Fruit fly (Drosophila melanogaster) whole organism, embryonic: ENCODE measurements around the gene CG8176.
A peak's percentile ranks its signal among the peaks of the same experiment; 100 is the strongest.

Experiments used
- Atf3 ChIP-seq: fragments of 200-800 bp; sonication (Bioruptor generic); optimal IDR thresholded peaks from 3 replicates; lab custom pipeline; 2016; ENCODE audit warnings: missing biosample characterization, missing genetic modification characterization
- CG10321 ChIP-seq: fragments of 200-800 bp; sonication (Bioruptor generic); IDR thresholded peaks from 2 replicates; pipeline ENCODE4 v1.3.6; 2022; ENCODE audit warnings: missing biosample characterization, missing genetic modification characterization
- CG11398 ChIP-seq: fragments of 200-800 bp; sonication (Bioruptor generic); optimal IDR thresholded peaks from 2 replicates; lab custom pipeline; 2016; ENCODE audit warnings: missing biosample characterization, missing genetic modification characterization
- CG11723 ChIP-seq: fragments of 200-800 bp; sonication (Bioruptor generic); optimal IDR thresholded peaks from 2 replicates; lab custom pipeline; 2017; ENCODE audit warnings: missing biosample characterization, mild to moderate bottlenecking, missing genetic modification characterization
- CG1233 ChIP-seq: fragments of 200-800 bp; sonication (Bioruptor generic); optimal IDR thresholded peaks from 4 replicates; lab custom pipeline; 2018; ENCODE audit warnings: missing biosample characterization, mild to moderate bottlenecking, missing genetic modification characterization
- CG1529 ChIP-seq: fragments of 200-800 bp; sonication (Bioruptor generic); optimal IDR thresholded peaks from 3 replicates; lab custom pipeline; 2018; ENCODE audit warnings: missing biosample characterization, missing genetic modification characterization
- CG15479 ChIP-seq: fragments of 200-800 bp; sonication (Bioruptor generic); optimal IDR thresholded peaks from 3 replicates; lab custom pipeline; 2019; ENCODE audit warnings: missing biosample characterization, mild to moderate bottlenecking, missing genetic modification characterization, moderate library complexity
- CG15696 ChIP-seq: fragments of 200-800 bp; sonication (Bioruptor generic); optimal IDR thresholded peaks from 2 replicates; lab custom pipeline; 2019; ENCODE audit warnings: missing biosample characterization, mild to moderate bottlenecking, missing genetic modification characterization, moderate library complexity
- CG1603 ChIP-seq: fragments of 200-800 bp; sonication (Bioruptor generic); optimal IDR thresholded peaks from 2 replicates; lab custom pipeline; 2019; ENCODE audit warnings: missing biosample characterization, mild to moderate bottlenecking, missing genetic modification characterization, moderate library complexity
- CG17361 ChIP-seq: fragments of 200-800 bp; sonication (Bioruptor generic); IDR thresholded peaks from 3 replicates; pipeline ENCODE4 v1.3.6; 2022; ENCODE audit warnings: missing biosample characterization, missing genetic modification characterization
- CG18599 ChIP-seq: fragments of 200-800 bp; sonication (Bioruptor generic); optimal IDR thresholded peaks from 3 replicates; lab custom pipeline; 2017; ENCODE audit warnings: missing biosample characterization, missing genetic modification characterization, mild to moderate bottlenecking, moderate library complexity, missing genetic modification reagents
- CG18764 ChIP-seq: fragments of 200-800 bp; sonication (Bioruptor generic); optimal IDR thresholded peaks from 3 replicates; lab custom pipeline; 2016; ENCODE audit warnings: missing biosample characterization, missing genetic modification characterization
- CG3065 ChIP-seq: fragments of 200-800 bp; sonication (Bioruptor generic); optimal IDR thresholded peaks from 2 replicates; lab custom pipeline; 2016; ENCODE audit warnings: missing biosample characterization, missing genetic modification characterization
- CG31388 ChIP-seq: fragments of 200-800 bp; sonication (Bioruptor generic); optimal IDR thresholded peaks from 2 replicates; lab custom pipeline; 2016; ENCODE audit warnings: missing biosample characterization, missing genetic modification characterization
- CG3726 ChIP-seq: fragments of 200-800 bp; sonication (Bioruptor generic); IDR thresholded peaks from 3 replicates; pipeline ENCODE4, ENCODE4 v1.3.6; 2022; ENCODE audit warnings: missing biosample characterization, missing genetic modification characterization
- CG4328 ChIP-seq: fragments of 200-800 bp; sonication (Bioruptor generic); optimal IDR thresholded peaks from 3 replicates; lab custom pipeline; 2017; ENCODE audit warnings: missing biosample characterization, missing genetic modification reagents, missing genetic modification characterization
- CG4730 ChIP-seq: fragments of 200-800 bp; sonication (Bioruptor generic); IDR thresholded peaks from 2 replicates; pipeline ENCODE4 v1.3.6; 2022; ENCODE audit warnings: missing biosample characterization, missing genetic modification characterization
- CG6854 ChIP-seq: fragments of 200-800 bp; sonication (Bioruptor generic); optimal IDR thresholded peaks from 3 replicates; lab custom pipeline; 2017; ENCODE audit warnings: missing biosample characterization, mild to moderate bottlenecking, missing genetic modification characterization
- CG7556 ChIP-seq: fragments of 200-800 bp; sonication (Bioruptor generic); optimal IDR thresholded peaks from 2 replicates; lab custom pipeline; 2017; ENCODE audit warnings: missing biosample characterization, mild to moderate bottlenecking, missing genetic modification characterization
- CG8290 ChIP-seq, 3 experiments: fragments of 200-800 bp; sonication (Bioruptor generic); optimal IDR thresholded peaks; 2 replicates each; lab custom pipeline; 2016 to 2019; ENCODE audit warnings: missing biosample characterization in 3 of 3, missing genetic modification characterization in 3 of 3, mild to moderate bottlenecking in 2 of 3, moderate library complexity in 1 of 3
- CG8388 ChIP-seq: fragments of 200-800 bp; sonication (Bioruptor generic); optimal IDR thresholded peaks from 2 replicates; lab custom pipeline; 2019; ENCODE audit warnings: missing biosample characterization, mild to moderate bottlenecking, missing genetic modification characterization, moderate library complexity
- CG9609 ChIP-seq: fragments of 200-800 bp; sonication (Bioruptor generic); optimal IDR thresholded peaks from 3 replicates; lab custom pipeline; 2016; ENCODE audit warnings: missing biosample characterization, missing genetic modification characterization
- Dad ChIP-seq: fragments of 200-800 bp; sonication (Bioruptor generic); optimal IDR thresholded peaks from 3 replicates; lab custom pipeline; 2016; ENCODE audit warnings: missing biosample characterization, missing genetic modification characterization
- Fer2 ChIP-seq: fragments of 200-800 bp; sonication (Bioruptor generic); optimal IDR thresholded peaks from 2 replicates; lab custom pipeline; 2018; ENCODE audit warnings: missing biosample characterization, mild to moderate bottlenecking, missing genetic modification characterization, moderate library complexity
- HLH3B ChIP-seq: fragments of 200-800 bp; sonication (Bioruptor generic); IDR thresholded peaks from 2 replicates; pipeline ENCODE4 v1.3.6; 2022; ENCODE audit warnings: missing biosample characterization, missing genetic modification characterization
- HLHmδ ChIP-seq: fragments of 200-800 bp; sonication (Bioruptor generic); optimal IDR thresholded peaks from 2 replicates; lab custom pipeline; 2018; ENCODE audit warnings: missing biosample characterization, mild to moderate bottlenecking, missing genetic modification characterization, moderate library complexity
- HmgD ChIP-seq: fragments of 200-800 bp; sonication (Bioruptor generic); optimal IDR thresholded peaks from 3 replicates; lab custom pipeline; 2016; ENCODE audit warnings: missing biosample characterization, missing genetic modification characterization
- Jarid2 ChIP-seq: fragments of 200-800 bp; sonication (Bioruptor generic); optimal IDR thresholded peaks from 3 replicates; lab custom pipeline; 2017; ENCODE audit warnings: mild to moderate bottlenecking, missing biosample characterization, missing genetic modification reagents, missing genetic modification characterization
- Lim3 ChIP-seq: fragments of 200-800 bp; sonication (Bioruptor generic); IDR thresholded peaks from 2 replicates; pipeline ENCODE4 v1.3.6; 2022; ENCODE audit warnings: missing biosample characterization, missing genetic modification characterization
- NC2β ChIP-seq: fragments of 200-800 bp; sonication (Bioruptor generic); optimal IDR thresholded peaks from 2 replicates; lab custom pipeline; 2016; ENCODE audit warnings: missing biosample characterization, missing genetic modification characterization
- Nf-YA ChIP-seq: fragments of 200-800 bp; sonication (Bioruptor generic); IDR thresholded peaks from 2 replicates; pipeline ENCODE4 v1.3.6; 2022; ENCODE audit warnings: missing biosample characterization, missing genetic modification characterization
- Ravus ChIP-seq: fragments of 200-800 bp; sonication (Bioruptor generic); IDR thresholded peaks from 2 replicates; pipeline ENCODE4 v1.3.6; 2022; ENCODE audit warnings: missing biosample characterization, missing genetic modification characterization
- bab2 ChIP-seq: fragments of 200-800 bp; sonication (Bioruptor generic); optimal IDR thresholded peaks from 2 replicates; lab custom pipeline; 2016; ENCODE audit warnings: missing biosample characterization, missing genetic modification characterization
- btn ChIP-seq: fragments of 200-800 bp; sonication (Bioruptor generic); optimal IDR thresholded peaks from 2 replicates; lab custom pipeline; 2016; ENCODE audit warnings: missing biosample characterization, missing genetic modification characterization
- dati ChIP-seq: fragments of 200-800 bp; sonication (Bioruptor generic); IDR thresholded peaks from 2 replicates; pipeline ENCODE4 v1.3.6; 2022; ENCODE audit warnings: missing biosample characterization, missing genetic modification characterization
- dmrt99B ChIP-seq: fragments of 200-800 bp; sonication (Bioruptor generic); optimal IDR thresholded peaks from 2 replicates; lab custom pipeline; 2018; ENCODE audit warnings: missing biosample characterization, mild to moderate bottlenecking, missing genetic modification characterization, moderate library complexity
- ftz-f1 ChIP-seq: fragments of 200-800 bp; sonication (Bioruptor generic); optimal IDR thresholded peaks from 2 replicates; lab custom pipeline; 2016; ENCODE audit warnings: missing biosample characterization, missing genetic modification characterization
- hbn ChIP-seq: fragments of 200-800 bp; sonication (Bioruptor generic); IDR thresholded peaks from 2 replicates; pipeline ENCODE4 v1.3.6; 2022; ENCODE audit warnings: missing biosample characterization, missing genetic modification characterization; ENCODE audit not compliant: partially characterized antibody
- ken ChIP-seq: fragments of 200-800 bp; sonication (Bioruptor generic); IDR thresholded peaks from 3 replicates; pipeline ENCODE4 v1.3.6; 2022; ENCODE audit warnings: missing biosample characterization, missing genetic modification characterization
- mld ChIP-seq: fragments of 200-800 bp; sonication (Bioruptor generic); IDR thresholded peaks from 3 replicates; pipeline ENCODE4 v1.3.6; 2022; ENCODE audit warnings: missing biosample characterization, missing genetic modification characterization; ENCODE audit not compliant: partially characterized antibody
- nom ChIP-seq: fragments of 200-800 bp; sonication (Bioruptor generic); optimal IDR thresholded peaks from 2 replicates; lab custom pipeline; 2017; ENCODE audit warnings: missing biosample characterization, missing genetic modification characterization, mild to moderate bottlenecking, moderate library complexity, missing genetic modification reagents
- org-1 ChIP-seq: fragments of 200-800 bp; sonication (Bioruptor generic); optimal IDR thresholded peaks from 2 replicates; lab custom pipeline; 2017; ENCODE audit warnings: missing biosample characterization, missing genetic modification characterization
- otp ChIP-seq: fragments of 200-800 bp; sonication (Bioruptor generic); IDR thresholded peaks from 3 replicates; pipeline ENCODE4, ENCODE4 v1.3.6; 2022; ENCODE audit warnings: missing biosample characterization, missing genetic modification characterization
- pan ChIP-seq, 4 experiments: fragments of >200 bp in 3 of 4; fragments of 200-800 bp in 1 of 4; sonication (Bioruptor generic) in 1 of 4; optimal IDR thresholded peaks in 3 of 4; IDR thresholded peaks in 1 of 4; 2 replicates each; pipeline versions ENCODE4 v1.3.6 to Lab custom; 2017 to 2022; ENCODE audit warnings: missing biosample characterization in 2 of 4, missing genetic modification characterization in 2 of 4, mixed read lengths in 1 of 4
- pho ChIP-seq: fragments of 200-800 bp; sonication (Bioruptor generic); optimal IDR thresholded peaks from 2 replicates; lab custom pipeline; 2016; ENCODE audit warnings: missing biosample characterization, missing genetic modification characterization
- ssp ChIP-seq: fragments of 200-800 bp; sonication (Bioruptor generic); IDR thresholded peaks from 2 replicates; pipeline ENCODE4 v1.3.6; 2022; ENCODE audit warnings: missing biosample characterization, missing genetic modification characterization
- trem ChIP-seq: fragments of 200-800 bp; optimal IDR thresholded peaks from 3 replicates; lab custom pipeline; 2019; ENCODE audit warnings: missing biosample characterization, mild to moderate bottlenecking, missing genetic modification characterization, moderate library complexity
- tx ChIP-seq: fragments of 200-800 bp; sonication (Bioruptor generic); optimal IDR thresholded peaks from 2 replicates; lab custom pipeline; 2016; ENCODE audit warnings: missing biosample characterization, missing genetic modification characterization

Gene CG8176

dm6 chr3R:9573812-9574587, 58.2 kb downstream of the CG8176 start, which contains the start of gene CG9399 (continued):
- TF ChIP-seq CG1233 (peak; percentile 95), HLHmδ (GFP tag; lab: Kevin White, UChicago) (no peak), pho (GFP tag; lab: Kevin White, UChicago) (peak; percentile 93), NC2β (GFP tag; lab: Kevin White, UChicago) (peak; percentile 88), CG18764 (GFP tag; lab: Kevin White, UChicago) (peak; percentile 93), CG1529 (GFP tag; lab: Kevin White, UChicago) (peak; percentile 96), CG11723 (GFP tag; lab: Kevin White, UChicago) (peak; percentile 95), CG3065 (peak; percentile 94), tx (GFP tag; lab: Kevin White, UChicago) (peak; percentile 90), CG8290 (GFP tag; optimal IDR thresholded peaks at IDR 0.05; lab: Kevin White, UChicago) (peak; percentile 95), CG8290 (tag; optimal IDR thresholded peaks at IDR 0.05; lab: Kevin White, UChicago) (peak; percentile 92), CG18599 (GFP tag; lab: Kevin White, UChicago) (peak; percentile 96), CG11398 (GFP tag; lab: Kevin White, UChicago) (peak; percentile 74), org-1 (peak; percentile 90), HmgD (GFP tag; lab: Kevin White, UChicago) (peak; percentile 30), CG15479 (GFP tag; lab: Kevin White, UChicago) (peak; percentile 70), HLH3B (GFP tag; lab: Robert Waterston, UW) (peak; percentile 98), trem (peak; percentile 93), mld (GFP tag; lab: Robert Waterston, UW) (no peak), bab2 (GFP tag; lab: Kevin White, UChicago) (peak; percentile 94), Jarid2 (GFP tag; lab: Kevin White, UChicago) (peak; percentile 78), CG9609 (peak; percentile 94), dati (peak; percentile 96), CG6854 (GFP tag; lab: Kevin White, UChicago) (peak; percentile 90), CG17361 (GFP tag; lab: Robert Waterston, UW) (peak; percentile 97), CG8388 (GFP tag; lab: Kevin White, UChicago) (peak; percentile 97), Dad (GFP tag; lab: Kevin White, UChicago) (peak; percentile 92), CG31388 (peak; percentile 91), dmrt99B (tag; lab: Kevin White, UChicago) (peak; percentile 97), CG3726 (GFP tag; lab: Robert Waterston, UW) (peak; percentile 97), CG1603 (tag; lab: Kevin White, UChicago) (peak; percentile 83), Lim3 (GFP tag; lab: Robert Waterston, UW) (peak; percentile 94), hbn (GFP tag; lab: Robert Waterston, UW) (no peak), Atf3 (GFP tag; lab: Kevin White, UChicago) (peak; percentile 92), CG10321 (GFP tag; lab: Robert Waterston, UW) (peak; percentile 83), CG15696 (tag; lab: Kevin White, UChicago) (peak; percentile 92), nom (GFP tag; lab: Kevin White, UChicago) (peak; percentile 85), CG4730 (GFP tag; lab: Robert Waterston, UW) (peak; percentile 97), btn (GFP tag; lab: Kevin White, UChicago) (peak; percentile 65), Nf-YA (GFP tag; lab: Robert Waterston, UW) (peak; percentile 95), pan (optimal IDR thresholded peaks at IDR 0.05; lab: Kevin White, UChicago) (no peak), pan (GFP tag; optimal IDR thresholded peaks at IDR 0.05 in 1 of 2, IDR thresholded peaks at IDR 0.05 in 1 of 2) (peak in 1 of 2 experiments; percentile 99), CG7556 (peak; percentile 97), ftz-f1 (GFP tag; lab: Kevin White, UChicago) (peak; percentile 60), otp (GFP tag; lab: Robert Waterston, UW) (peak; percentile 98), ken (GFP tag; lab: Robert Waterston, UW) (peak; percentile 99), Fer2 (peak; percentile 85), ssp (GFP tag; lab: Robert Waterston, UW) (peak; percentile 93), CG4328 (peak; percentile 85), Ravus (GFP tag; lab: Robert Waterston, UW) (peak; percentile 85)
